Worm (Caenorhabditis elegans) whole organism, mixed stage, embryonic: ENCODE results near the gene skr-5.

Experiments
- elt-1 ChIP-seq: sonication (generic microtip); optimal IDR thresholded peaks from 2 replicates; lab custom pipeline; 2017; ENCODE audit warnings: missing genetic modification characterization, mild to moderate bottlenecking, missing compliant biosample characterization, antibody characterized with exemption, moderate library complexity, borderline replicate concordance; ENCODE audit not compliant: insufficient read depth
- snpc-4 ChIP-seq: fragments of 150-350 bp; optimal IDR thresholded peaks from 2 replicates; lab custom pipeline; 2014; ENCODE audit warnings: missing biosample characterization, missing genetic modification characterization

DNA sequence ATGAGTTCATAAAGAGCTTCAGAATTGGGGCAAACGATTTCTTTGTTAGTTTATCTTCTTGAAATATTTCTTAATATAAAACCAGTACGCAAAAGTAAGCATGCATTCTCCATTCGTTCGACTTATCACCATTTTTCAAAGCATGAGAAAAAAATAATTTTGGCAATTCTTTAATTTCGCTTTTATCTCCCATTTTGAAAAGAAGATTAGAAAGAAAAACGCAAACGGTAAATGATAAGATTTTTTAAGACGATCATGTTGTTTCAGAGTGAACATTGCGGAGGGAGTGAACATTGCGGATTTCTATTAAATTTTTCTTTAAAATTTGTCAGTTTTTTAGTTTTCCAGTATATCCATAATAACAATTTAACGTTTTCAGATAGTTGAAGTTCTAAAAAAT is 8.4 kb upstream of the skr-5 start:
- TF ChIP-seq snpc-4 (tag; lab: Kevin White, UChicago): no peak
- TF ChIP-seq elt-1 (tag; lab: Kevin White, UChicago): no peak
